Worm (Caenorhabditis elegans) whole organism, L1 larva: ENCODE measurements around the gene rft-2.
A peak's percentile ranks its signal among the peaks of the same experiment; 100 is the strongest.

ENCODE experiments used
- C04F5.9 ChIP-seq: sonication (generic microtip); optimal IDR thresholded peaks from 2 replicates; lab custom pipeline; 2016; ENCODE audit warnings: missing genetic modification characterization, missing compliant biosample characterization
- F16B12.6 ChIP-seq: fragments of 150-350 bp; optimal IDR thresholded peaks from 2 replicates; lab custom pipeline; 2014; ENCODE audit warnings: missing biosample characterization, missing genetic modification characterization
- Y116A8C.19 ChIP-seq: sonication (generic microtip); optimal IDR thresholded peaks from 2 replicates; lab custom pipeline; 2016; ENCODE audit warnings: missing compliant biosample characterization, missing genetic modification characterization, borderline replicate concordance
- aly-2 ChIP-seq: fragments of 150-350 bp; optimal IDR thresholded peaks from 2 replicates; lab custom pipeline; 2014; ENCODE audit warnings: missing biosample characterization, missing genetic modification characterization
- ceh-8 ChIP-seq: fragments of 200-800 bp; sonication (Bioruptor generic); optimal IDR thresholded peaks from 2 replicates; lab custom pipeline; 2018; ENCODE audit warnings: mild to moderate bottlenecking, missing genetic modification characterization, moderate library complexity, missing compliant biosample characterization
- dpl-1 ChIP-seq, 3 experiments: fragments of 150-350 bp in 2 of 3; sonication (generic microtip) in 1 of 3; optimal IDR thresholded peaks; 2 replicates each; lab custom pipeline; 2014 to 2017; ENCODE audit warnings: missing biosample characterization in 3 of 3, missing genetic modification characterization in 3 of 3, missing genetic modification reagents in 3 of 3
- dsc-1 ChIP-seq: sonication (generic microtip); optimal IDR thresholded peaks from 2 replicates; lab custom pipeline; 2016; ENCODE audit warnings: mild to moderate bottlenecking, missing genetic modification characterization, missing compliant biosample characterization
- efl-1 ChIP-seq, 4 experiments: fragments of 150-350 bp; optimal IDR thresholded peaks in 3 of 4; peaks in 1 of 4; 1 replicate in 1 of 4; 2 replicates in 3 of 4; lab custom pipeline; 2014; ENCODE audit warnings: missing biosample characterization in 2 of 4, missing genetic modification characterization in 2 of 4, missing genetic modification reagents in 2 of 4
- egl-27 ChIP-seq, 2 experiments: fragments of 150-350 bp in 1 of 2; sonication (generic microtip); optimal IDR thresholded peaks; 3 replicates each; lab custom pipeline; 2017 to 2018; ENCODE audit warnings: missing biosample characterization in 2 of 2, missing genetic modification characterization in 2 of 2, missing genetic modification reagents in 2 of 2
- elt-2 ChIP-seq: sonication (generic microtip); optimal IDR thresholded peaks from 2 replicates; lab custom pipeline; 2016; ENCODE audit warnings: missing genetic modification characterization, mild to moderate bottlenecking, inconsistent platforms, missing compliant biosample characterization, missing genetic modification reagents
- ets-5 ChIP-seq: fragments of 200-800 bp; sonication (Bioruptor generic); IDR thresholded peaks from 2 replicates; pipeline ENCODE4 v1.3.6; 2022; ENCODE audit warnings: missing genetic modification characterization, missing compliant biosample characterization
- fkh-10 ChIP-seq: sonication (generic microtip); optimal IDR thresholded peaks from 2 replicates; lab custom pipeline; 2017; ENCODE audit warnings: missing biosample characterization, missing genetic modification reagents, missing genetic modification characterization
- fkh-4 ChIP-seq: sonication (generic microtip); optimal IDR thresholded peaks from 2 replicates; lab custom pipeline; 2016; ENCODE audit warnings: missing compliant biosample characterization, missing genetic modification characterization, borderline replicate concordance
- fos-1 ChIP-seq: fragments of 150-350 bp; optimal IDR thresholded peaks from 2 replicates; lab custom pipeline; 2014; ENCODE audit warnings: missing biosample characterization, missing genetic modification characterization
- hlh-4 ChIP-seq: sonication (generic microtip); optimal IDR thresholded peaks from 2 replicates; lab custom pipeline; 2016; ENCODE audit warnings: mild to moderate bottlenecking, missing genetic modification characterization, missing compliant biosample characterization
- hpl-2 ChIP-seq: fragments of 150-350 bp; optimal IDR thresholded peaks from 2 replicates; lab custom pipeline; 2014; ENCODE audit warnings: missing biosample characterization, missing genetic modification reagents, missing genetic modification characterization
- irx-1 ChIP-seq: sonication (generic microtip); optimal IDR thresholded peaks from 2 replicates; lab custom pipeline; 2016; ENCODE audit warnings: missing genetic modification characterization, missing compliant biosample characterization
- jun-1 ChIP-seq: fragments of 150-350 bp; optimal IDR thresholded peaks from 2 replicates; lab custom pipeline; 2014; ENCODE audit warnings: missing biosample characterization, missing genetic modification reagents, missing genetic modification characterization
- lin-13 ChIP-seq: fragments of 150-350 bp; optimal IDR thresholded peaks from 2 replicates; lab custom pipeline; 2014; ENCODE audit warnings: missing biosample characterization, missing genetic modification reagents, missing genetic modification characterization
- lin-14 ChIP-seq: fragments of 200-800 bp; sonication (Bioruptor generic); optimal IDR thresholded peaks from 2 replicates; lab custom pipeline; 2018; ENCODE audit warnings: mild to moderate bottlenecking, missing genetic modification characterization, moderate library complexity, missing compliant biosample characterization
- lin-15B ChIP-seq: fragments of 150-350 bp; sonication (generic microtip); optimal IDR thresholded peaks from 3 replicates; lab custom pipeline; 2014; ENCODE audit warnings: missing biosample characterization, missing genetic modification characterization
- lin-39 ChIP-seq: fragments of 150-350 bp; optimal IDR thresholded peaks from 2 replicates; lab custom pipeline; 2014; ENCODE audit warnings: missing biosample characterization, missing genetic modification reagents, missing genetic modification characterization
- lir-3 ChIP-seq: sonication (generic microtip); optimal IDR thresholded peaks from 2 replicates; lab custom pipeline; 2016; ENCODE audit warnings: mild to moderate bottlenecking, missing genetic modification characterization, moderate library complexity, missing compliant biosample characterization; ENCODE audit not compliant: poor library complexity
- lsy-2 ChIP-seq, 2 experiments: fragments of 150-350 bp; optimal IDR thresholded peaks; 2 replicates each; lab custom pipeline; 2014; ENCODE audit warnings: missing biosample characterization in 2 of 2, missing genetic modification characterization in 2 of 2
- mab-9 ChIP-seq: fragments of 200-800 bp; sonication (Bioruptor generic); IDR thresholded peaks from 2 replicates; pipeline ENCODE4 v1.3.6; 2022; ENCODE audit warnings: missing genetic modification reagents, missing genetic modification characterization, missing compliant biosample characterization
- mdl-1 ChIP-seq, 2 experiments: fragments of 150-350 bp; optimal IDR thresholded peaks; 2 replicates each; lab custom pipeline; 2014 to 2017; ENCODE audit warnings: missing biosample characterization in 2 of 2, missing genetic modification characterization in 2 of 2, inconsistent platforms in 1 of 2
- mep-1 ChIP-seq: fragments of 150-350 bp; optimal IDR thresholded peaks from 2 replicates; lab custom pipeline; 2014; ENCODE audit warnings: missing biosample characterization, missing genetic modification characterization
- nhr-11 ChIP-seq: fragments of 150-350 bp; optimal IDR thresholded peaks from 2 replicates; lab custom pipeline; 2014; ENCODE audit warnings: missing biosample characterization, missing genetic modification characterization
- nhr-12 ChIP-seq: sonication (generic microtip); optimal IDR thresholded peaks from 2 replicates; lab custom pipeline; 2017; ENCODE audit warnings: missing biosample characterization, missing genetic modification characterization
- nhr-19 ChIP-seq: fragments of 200-800 bp; sonication (Bioruptor generic); conservative IDR thresholded peaks from 2 replicates; pipeline ENCODE4 v1.3.6; 2022; ENCODE audit warnings: missing genetic modification characterization, missing compliant biosample characterization
- nhr-237 ChIP-seq: fragments of 150-350 bp; optimal IDR thresholded peaks from 2 replicates; lab custom pipeline; 2014; ENCODE audit warnings: missing biosample characterization, missing genetic modification characterization
- nhr-71 ChIP-seq: sonication (generic microtip); optimal IDR thresholded peaks from 2 replicates; lab custom pipeline; 2016; ENCODE audit warnings: mild to moderate bottlenecking, missing genetic modification characterization, moderate library complexity, missing compliant biosample characterization
- nhr-76 ChIP-seq: sonication (generic microtip); optimal IDR thresholded peaks from 2 replicates; lab custom pipeline; 2017; ENCODE audit warnings: missing biosample characterization, missing genetic modification characterization
- nhr-84 ChIP-seq: sonication (generic microtip); optimal IDR thresholded peaks from 2 replicates; lab custom pipeline; 2017; ENCODE audit warnings: missing biosample characterization, missing genetic modification characterization
- pqm-1 ChIP-seq: sonication (generic microtip); optimal IDR thresholded peaks from 3 replicates; lab custom pipeline; 2017; ENCODE audit warnings: missing biosample characterization, missing genetic modification characterization
- rnt-1 ChIP-seq: sonication (generic microtip); optimal IDR thresholded peaks from 2 replicates; lab custom pipeline; 2016; ENCODE audit warnings: mild to moderate bottlenecking, missing genetic modification characterization, moderate library complexity, missing compliant biosample characterization
- skn-1 ChIP-seq: fragments of 150-350 bp; optimal IDR thresholded peaks from 2 replicates; lab custom pipeline; 2014; ENCODE audit warnings: missing biosample characterization, missing genetic modification characterization
- snu-23 ChIP-seq: sonication (generic microtip); optimal IDR thresholded peaks from 2 replicates; lab custom pipeline; 2016; ENCODE audit warnings: missing genetic modification characterization, missing compliant biosample characterization
- sptf-1 ChIP-seq: fragments of 150-350 bp; optimal IDR thresholded peaks from 2 replicates; lab custom pipeline; 2014; ENCODE audit warnings: missing biosample characterization, missing genetic modification characterization
- unc-86 ChIP-seq: sonication (generic microtip); optimal IDR thresholded peaks from 2 replicates; lab custom pipeline; 2016; ENCODE audit warnings: missing genetic modification characterization, missing compliant biosample characterization
- unc-98 ChIP-seq: fragments of 200-800 bp; sonication (Bioruptor generic); IDR thresholded peaks from 2 replicates; pipeline ENCODE4 v1.3.6; 2022; ENCODE audit warnings: missing genetic modification characterization, missing compliant biosample characterization
- zip-4 ChIP-seq: fragments of 200-800 bp; sonication (Bioruptor generic); optimal IDR thresholded peaks from 2 replicates; lab custom pipeline; 2018; ENCODE audit warnings: mild to moderate bottlenecking, missing genetic modification characterization, moderate library complexity, missing compliant biosample characterization
- ztf-11 ChIP-seq, 2 experiments: sonication (generic microtip); optimal IDR thresholded peaks; 2 replicates each; lab custom pipeline; 2016 to 2017; ENCODE audit warnings: missing genetic modification characterization in 2 of 2, missing biosample characterization in 1 of 2, missing compliant biosample characterization in 1 of 2
- ztf-4 ChIP-seq: fragments of 150-350 bp; optimal IDR thresholded peaks from 2 replicates; lab custom pipeline; 2014; ENCODE audit warnings: missing biosample characterization, missing genetic modification characterization

Gene rft-2

DNA sequence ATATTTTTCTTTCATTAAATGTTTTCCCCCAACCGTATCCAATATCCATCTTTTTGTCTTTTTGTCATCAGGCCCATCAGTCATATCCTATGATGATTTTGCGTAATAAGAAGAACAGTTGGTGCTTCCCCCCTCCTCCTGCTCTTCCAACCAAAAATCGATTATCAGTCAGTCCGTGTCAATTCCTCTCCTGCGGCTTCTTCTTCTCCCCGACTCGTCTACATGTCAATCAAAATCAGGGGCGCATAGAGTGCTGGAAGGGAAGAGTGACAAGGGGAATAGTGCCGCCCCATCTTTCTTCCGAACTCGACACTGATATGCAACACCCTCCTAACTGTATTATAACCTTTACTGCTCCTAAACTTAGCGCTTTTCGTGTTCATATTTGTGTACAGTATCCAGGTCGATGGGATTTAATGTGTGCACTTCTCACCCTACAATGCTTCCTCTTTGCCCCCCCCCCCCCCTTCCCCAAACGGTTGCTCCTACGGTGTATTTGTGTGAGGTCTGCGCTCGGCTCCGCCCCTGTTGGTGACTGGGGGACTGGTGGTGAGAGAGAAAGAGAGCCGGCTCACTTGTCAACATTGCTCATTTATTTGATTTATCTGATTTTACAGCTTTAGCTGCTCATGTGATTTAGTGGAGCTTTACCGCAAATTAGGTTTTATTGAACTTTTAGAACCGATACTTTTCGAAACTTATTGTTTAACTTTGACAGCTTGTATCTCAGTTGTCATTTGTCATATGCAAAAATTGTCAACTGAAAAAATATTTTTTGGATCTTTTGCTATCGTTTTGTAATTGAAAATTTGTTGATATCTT lies 41.1 kb upstream of the rft-2 start:
- TF ChIP-seq Y116A8C.19 (tag; lab: Kevin White, UChicago) (no peak), sptf-1 (tag; lab: Kevin White, UChicago) (no peak), fos-1 (tag; lab: Kevin White, UChicago) (no peak), pqm-1 (tag; lab: Kevin White, UChicago) (no peak), irx-1 (tag; lab: Kevin White, UChicago) (no peak), lsy-2 (tag; optimal IDR thresholded peaks at IDR 0.05; lab: Kevin White, UChicago) (peak in 1 of 2 experiments; percentile 6), hlh-4 (no peak), mab-9 (no peak), ztf-11 (tag; optimal IDR thresholded peaks at IDR 0.05; lab: Kevin White, UChicago) (no peak), nhr-237 (no peak), lin-14 (GFP tag; lab: Kevin White, UChicago) (peak; percentile 27), skn-1 (tag; lab: Kevin White, UChicago) (no peak), snu-23 (GFP tag; lab: Kevin White, UChicago) (no peak), rnt-1 (peak; percentile 73), mep-1 (no peak), egl-27 (tag; optimal IDR thresholded peaks at IDR 0.05; lab: Kevin White, UChicago) (no peak), ets-5 (no peak), nhr-71 (tag; lab: Kevin White, UChicago) (peak; percentile 26), lin-13 (GFP tag; lab: Kevin White, UChicago) (no peak), mdl-1 (tag; optimal IDR thresholded peaks at IDR 0.05; lab: Kevin White, UChicago) (no peak), unc-86 (no peak), F16B12.6 (tag; lab: Kevin White, UChicago) (no peak)
- TF ChIP-seq, all 84 proteins: peak for 4

ce11 chrV:4489893-4490292 lies 39.5 kb upstream of the rft-2 start:
- TF ChIP-seq snu-23 (GFP tag; lab: Kevin White, UChicago) (no peak), jun-1 (tag; lab: Kevin White, UChicago) (no peak), dpl-1 (GFP tag; optimal IDR thresholded peaks at IDR 0.05; lab: Kevin White, UChicago) (no peak), fkh-10 (no peak), lin-39 (no peak), efl-1 (optimal IDR thresholded peaks at IDR 0.05; lab: Kevin White, UChicago) (no peak), efl-1 (GFP tag; optimal IDR thresholded peaks at IDR 0.05 in 1 of 2; lab: Kevin White, UChicago) (no peak), lir-3 (tag; lab: Kevin White, UChicago) (no peak), fos-1 (tag; lab: Kevin White, UChicago) (no peak), nhr-84 (tag; lab: Kevin White, UChicago) (no peak), lin-15B (tag; lab: Kevin White, UChicago) (no peak), ztf-4 (no peak), hpl-2 (GFP tag; lab: Kevin White, UChicago) (no peak), nhr-76 (no peak), elt-2 (tag; lab: Kevin White, UChicago) (no peak), C04F5.9 (no peak), unc-98 (GFP tag; lab: Robert Waterston, UW) (no peak), nhr-12 (no peak), nhr-237 (no peak), ceh-8 (GFP tag; lab: Kevin White, UChicago) (no peak)

- no peak for TF ChIP-seq aly-2 (tag; lab: Kevin White, UChicago)
- no peak for TF ChIP-seq lin-15B (tag; lab: Kevin White, UChicago)
- TF ChIP-seq nhr-71 (tag; lab: Kevin White, UChicago) = no peak
- TF ChIP-seq dsc-1 (tag; lab: Kevin White, UChicago) = no peak
- no peak for TF ChIP-seq fkh-4 (tag; lab: Kevin White, UChicago)
- no peak for TF ChIP-seq lin-14 (GFP tag; lab: Kevin White, UChicago)
- TF ChIP-seq nhr-19 = no peak
- no peak for TF ChIP-seq nhr-11 (tag; lab: Kevin White, UChicago)
- TF ChIP-seq zip-4 (GFP tag; lab: Kevin White, UChicago) = no peak
- TF ChIP-seq, all 84 proteins: peak for 0
These were observed 38.6 kb upstream of the rft-2 start for ce11 chrV:4488989-4489388.
